Fruit fly (Drosophila melanogaster) whole organism, embryonic: ENCODE results near the gene CG12078.

Source experiments
- ATbp ChIP-seq: fragments of 200-800 bp; sonication (Bioruptor generic); optimal IDR thresholded peaks from 2 replicates; lab custom pipeline; 2017; ENCODE audit warnings: missing biosample characterization, mild to moderate bottlenecking, missing genetic modification characterization, missing genetic modification reagents
- Asciz ChIP-seq: fragments of 200-800 bp; sonication (Bioruptor generic); optimal IDR thresholded peaks from 2 replicates; lab custom pipeline; 2017; ENCODE audit warnings: missing biosample characterization, mild to moderate bottlenecking, missing genetic modification characterization, missing genetic modification reagents
- B-H2 ChIP-seq: fragments of 200-800 bp; sonication (Bioruptor generic); optimal IDR thresholded peaks from 2 replicates; lab custom pipeline; 2018; ENCODE audit warnings: missing biosample characterization, mild to moderate bottlenecking, missing genetic modification characterization
- Blimp-1 ChIP-seq: fragments of 200-800 bp; sonication (Bioruptor generic); optimal IDR thresholded peaks from 3 replicates; lab custom pipeline; 2018; ENCODE audit warnings: missing biosample characterization, missing genetic modification characterization, mild to moderate bottlenecking, moderate library complexity, missing genetic modification reagents
- CG10431 ChIP-seq: fragments of 200-800 bp; sonication (Bioruptor generic); optimal IDR thresholded peaks from 3 replicates; lab custom pipeline; 2018; ENCODE audit warnings: missing biosample characterization, mild to moderate bottlenecking, missing genetic modification characterization
- CG12391 ChIP-seq: fragments of 200-800 bp; sonication (Bioruptor generic); optimal IDR thresholded peaks from 3 replicates; lab custom pipeline; 2018; ENCODE audit warnings: missing biosample characterization, mild to moderate bottlenecking, missing genetic modification characterization, moderate library complexity
- CG13287 ChIP-seq: fragments of 200-800 bp; sonication (Bioruptor generic); IDR thresholded peaks from 2 replicates; pipeline ENCODE4 v1.3.6; 2022; ENCODE audit warnings: missing biosample characterization, missing genetic modification characterization; ENCODE audit not compliant: partially characterized antibody
- CG15269 ChIP-seq: fragments of 200-800 bp; sonication (Bioruptor generic); optimal IDR thresholded peaks from 2 replicates; lab custom pipeline; 2018; ENCODE audit warnings: missing biosample characterization, mild to moderate bottlenecking, missing genetic modification characterization, moderate library complexity
- CG1603 ChIP-seq: fragments of 200-800 bp; sonication (Bioruptor generic); optimal IDR thresholded peaks from 2 replicates; lab custom pipeline; 2019; ENCODE audit warnings: missing biosample characterization, mild to moderate bottlenecking, missing genetic modification characterization, moderate library complexity
- CG17328 ChIP-seq: fragments of 200-800 bp; sonication (Bioruptor generic); IDR thresholded peaks from 2 replicates; pipeline ENCODE4 v1.3.6; 2022; ENCODE audit warnings: missing biosample characterization, missing genetic modification characterization
- CG17385 ChIP-seq: fragments of 200-800 bp; sonication (Bioruptor generic); optimal IDR thresholded peaks from 3 replicates; lab custom pipeline; 2018; ENCODE audit warnings: missing biosample characterization, mild to moderate bottlenecking, missing genetic modification characterization
- CG18476 ChIP-seq: fragments of 200-800 bp; sonication (Bioruptor generic); optimal IDR thresholded peaks from 2 replicates; lab custom pipeline; 2016; ENCODE audit warnings: missing biosample characterization, mild to moderate bottlenecking, missing genetic modification characterization
- CG2129 ChIP-seq: fragments of 200-800 bp; sonication (Bioruptor generic); IDR thresholded peaks from 2 replicates; pipeline ENCODE4 v1.3.6; 2022; ENCODE audit warnings: missing biosample characterization, missing genetic modification characterization; ENCODE audit not compliant: partially characterized antibody
- CG2678 ChIP-seq: fragments of 200-800 bp; sonication (Bioruptor generic); optimal IDR thresholded peaks from 3 replicates; lab custom pipeline; 2019; ENCODE audit warnings: missing biosample characterization, mild to moderate bottlenecking, missing genetic modification characterization, moderate library complexity
- CG31388 ChIP-seq: fragments of 200-800 bp; sonication (Bioruptor generic); optimal IDR thresholded peaks from 2 replicates; lab custom pipeline; 2016; ENCODE audit warnings: missing biosample characterization, missing genetic modification characterization
- CG3995 ChIP-seq: fragments of 200-800 bp; sonication (Bioruptor generic); optimal IDR thresholded peaks from 3 replicates; lab custom pipeline; 2016; ENCODE audit warnings: missing biosample characterization, missing genetic modification characterization
- CG4730 ChIP-seq: fragments of 200-800 bp; sonication (Bioruptor generic); IDR thresholded peaks from 2 replicates; pipeline ENCODE4 v1.3.6; 2022; ENCODE audit warnings: missing biosample characterization, missing genetic modification characterization
- CG6654 ChIP-seq: fragments of 200-800 bp; sonication (Bioruptor generic); optimal IDR thresholded peaks from 2 replicates; lab custom pipeline; 2017; ENCODE audit warnings: missing biosample characterization, mild to moderate bottlenecking, missing genetic modification characterization
- CG6813 ChIP-seq: fragments of 200-800 bp; sonication (Bioruptor generic); optimal IDR thresholded peaks from 2 replicates; lab custom pipeline; 2017; ENCODE audit warnings: missing biosample characterization, missing genetic modification characterization, mild to moderate bottlenecking, moderate library complexity, missing genetic modification reagents
- CG7745 ChIP-seq: fragments of 200-800 bp; sonication (Bioruptor generic); optimal IDR thresholded peaks from 2 replicates; lab custom pipeline; 2018; ENCODE audit warnings: missing biosample characterization, mild to moderate bottlenecking, missing genetic modification characterization, moderate library complexity
- CG8290 ChIP-seq, 3 experiments: fragments of 200-800 bp; sonication (Bioruptor generic); optimal IDR thresholded peaks; 2 replicates each; lab custom pipeline; 2016 to 2019; ENCODE audit warnings: missing biosample characterization in 3 of 3, missing genetic modification characterization in 3 of 3, mild to moderate bottlenecking in 2 of 3, moderate library complexity in 1 of 3
- CG9876 ChIP-seq: fragments of 200-800 bp; sonication (Bioruptor generic); optimal IDR thresholded peaks from 2 replicates; lab custom pipeline; 2016; ENCODE audit warnings: missing biosample characterization, missing genetic modification characterization
- GATAe ChIP-seq: fragments of 200-800 bp; sonication (Bioruptor generic); conservative IDR thresholded peaks from 2 replicates; pipeline ENCODE4 v1.3.6; 2022; ENCODE audit warnings: missing biosample characterization, missing genetic modification characterization
- HLH54F ChIP-seq: fragments of 200-800 bp; sonication (Bioruptor generic); optimal IDR thresholded peaks from 3 replicates; lab custom pipeline; 2016; ENCODE audit warnings: missing biosample characterization, missing genetic modification characterization
- HmgZ ChIP-seq: fragments of 200-800 bp; sonication (Bioruptor generic); optimal IDR thresholded peaks from 2 replicates; lab custom pipeline; 2018; ENCODE audit warnings: missing biosample characterization, mild to moderate bottlenecking, missing genetic modification characterization
- Hr39 ChIP-seq: fragments of >200 bp; optimal IDR thresholded peaks from 2 replicates; lab custom pipeline; 2017
- Lhr ChIP-seq: fragments of 200-800 bp; sonication (Bioruptor generic); optimal IDR thresholded peaks from 3 replicates; lab custom pipeline; 2017; ENCODE audit warnings: mild to moderate bottlenecking, missing biosample characterization, missing genetic modification reagents, missing genetic modification characterization
- Med ChIP-seq: fragments of 200-800 bp; sonication (Bioruptor generic); peaks from one replicate; lab custom pipeline; 2016; ENCODE audit warnings: missing biosample characterization, missing genetic modification characterization, mild to moderate bottlenecking, inconsistent platforms, moderate library complexity
- Meics ChIP-seq: fragments of 200-800 bp; sonication (Bioruptor generic); optimal IDR thresholded peaks from 2 replicates; lab custom pipeline; 2017; ENCODE audit warnings: missing biosample characterization, mild to moderate bottlenecking, missing genetic modification characterization
- NC2α ChIP-seq: fragments of 200-800 bp; sonication (Bioruptor generic); optimal IDR thresholded peaks from 2 replicates; lab custom pipeline; 2016; ENCODE audit warnings: missing biosample characterization, missing genetic modification characterization
- Oli ChIP-seq: fragments of 200-800 bp; sonication (Bioruptor generic); optimal IDR thresholded peaks from 2 replicates; lab custom pipeline; 2018; ENCODE audit warnings: missing biosample characterization, mild to moderate bottlenecking, missing genetic modification characterization, moderate library complexity
- PHDP ChIP-seq: fragments of 200-800 bp; sonication (Bioruptor generic); optimal IDR thresholded peaks from 3 replicates; lab custom pipeline; 2018; ENCODE audit warnings: missing biosample characterization, mild to moderate bottlenecking, missing genetic modification characterization, moderate library complexity
- Pdp1 ChIP-seq, 2 experiments: fragments of 200-800 bp; sonication (Bioruptor generic); optimal IDR thresholded peaks; 3 replicates each; lab custom pipeline; 2016; ENCODE audit warnings: missing biosample characterization in 2 of 2, missing genetic modification characterization in 2 of 2, mild to moderate bottlenecking in 1 of 2, moderate library complexity in 1 of 2
- Xrp1 ChIP-seq: fragments of 200-800 bp; sonication (Bioruptor generic); IDR thresholded peaks from 2 replicates; pipeline ENCODE4 v1.3.6; 2022; ENCODE audit warnings: missing biosample characterization, missing genetic modification characterization
- az2 ChIP-seq: fragments of 200-800 bp; sonication (Bioruptor generic); optimal IDR thresholded peaks from 3 replicates; lab custom pipeline; 2016; ENCODE audit warnings: missing biosample characterization, missing genetic modification characterization
- bigmax ChIP-seq: fragments of 200-800 bp; sonication (Bioruptor generic); optimal IDR thresholded peaks from 2 replicates; lab custom pipeline; 2018; ENCODE audit warnings: missing biosample characterization, mild to moderate bottlenecking, missing genetic modification characterization
- gem ChIP-seq: fragments of 200-800 bp; sonication (Bioruptor generic); optimal IDR thresholded peaks from 2 replicates; lab custom pipeline; 2019; ENCODE audit warnings: missing biosample characterization, mild to moderate bottlenecking, missing genetic modification characterization, moderate library complexity
- hkb ChIP-seq, 2 experiments: fragments of 200-800 bp in 1 of 2; fragments of >200 bp in 1 of 2; sonication (Bioruptor generic) in 1 of 2; IDR thresholded peaks in 1 of 2; optimal IDR thresholded peaks in 1 of 2; 2 replicates each; pipeline versions ENCODE4 v1.3.6 to Lab custom; 2017 to 2022; ENCODE audit warnings: missing biosample characterization in 1 of 2, missing genetic modification characterization in 1 of 2
- jing ChIP-seq: fragments of 200-800 bp; sonication (Bioruptor generic); optimal IDR thresholded peaks from 2 replicates; lab custom pipeline; 2018; ENCODE audit warnings: missing biosample characterization, mild to moderate bottlenecking, missing genetic modification characterization
- mirr ChIP-seq: fragments of 200-800 bp; sonication (Bioruptor generic); optimal IDR thresholded peaks from 3 replicates; lab custom pipeline; 2018; ENCODE audit warnings: missing biosample characterization, mild to moderate bottlenecking, missing genetic modification characterization
- odd ChIP-seq: fragments of 200-800 bp; sonication (Bioruptor generic); optimal IDR thresholded peaks from 2 replicates; lab custom pipeline; 2017; ENCODE audit warnings: missing biosample characterization, mild to moderate bottlenecking, missing genetic modification characterization
- row ChIP-seq: fragments of 200-800 bp; sonication (Bioruptor generic); IDR thresholded peaks from 3 replicates; pipeline ENCODE4 v1.3.6; 2022; ENCODE audit warnings: missing biosample characterization, missing genetic modification characterization
- salm ChIP-seq: fragments of 200-800 bp; sonication (Bioruptor generic); optimal IDR thresholded peaks from 2 replicates; lab custom pipeline; 2018; ENCODE audit warnings: missing biosample characterization, mild to moderate bottlenecking, missing genetic modification characterization
- sr ChIP-seq: fragments of 200-800 bp; sonication (Bioruptor generic); IDR thresholded peaks from 3 replicates; pipeline ENCODE4 v1.3.6; 2022; ENCODE audit warnings: missing biosample characterization, missing genetic modification characterization
- tll ChIP-seq, 2 experiments: fragments of 200-800 bp in 1 of 2; fragments of >200 bp in 1 of 2; sonication (Bioruptor generic) in 1 of 2; optimal IDR thresholded peaks; 2 replicates each; lab custom pipeline; 2017 to 2019; ENCODE audit warnings: missing biosample characterization in 2 of 2, missing genetic modification characterization in 2 of 2, mild to moderate bottlenecking in 1 of 2, moderate library complexity in 1 of 2
- trem ChIP-seq: fragments of 200-800 bp; optimal IDR thresholded peaks from 3 replicates; lab custom pipeline; 2019; ENCODE audit warnings: missing biosample characterization, mild to moderate bottlenecking, missing genetic modification characterization, moderate library complexity
- tx ChIP-seq: fragments of 200-800 bp; sonication (Bioruptor generic); optimal IDR thresholded peaks from 2 replicates; lab custom pipeline; 2016; ENCODE audit warnings: missing biosample characterization, missing genetic modification characterization

Gene CG12078

dm6 chr3L:3239785-3240596 lies 4.1 kb downstream of the CG12078 start (continued):
- TF ChIP-seq CG18476 (GFP tag; lab: Kevin White, UChicago) (no peak), Lhr (GFP tag; lab: Kevin White, UChicago) (no peak), NC2α (GFP tag; lab: Kevin White, UChicago) (no peak), Asciz (peak; percentile 34), HLH54F (GFP tag; lab: Kevin White, UChicago) (no peak), CG9876 (GFP tag; lab: Kevin White, UChicago) (no peak), CG4730 (GFP tag; lab: Robert Waterston, UW) (no peak), CG12391 (peak; percentile 2), gem (tag; lab: Kevin White, UChicago) (peak; percentile 13), Oli (tag; lab: Kevin White, UChicago) (no peak), CG1603 (tag; lab: Kevin White, UChicago) (peak; percentile 39), HmgZ (tag; lab: Kevin White, UChicago) (peak; percentile 23), row (GFP tag; lab: Robert Waterston, UW) (peak; percentile 29; the same call in 1 of the 3 replicates), hkb (optimal IDR thresholded peaks at IDR 0.05; lab: Kevin White, UChicago) (peak; percentile 13), hkb (GFP tag; IDR thresholded peaks at IDR 0.05; lab: Robert Waterston, UW) (no peak), CG2678 (tag; lab: Kevin White, UChicago) (peak; percentile 10), mirr (GFP tag; lab: Kevin White, UChicago) (peak; percentile 89), sr (GFP tag; lab: Robert Waterston, UW) (no peak), GATAe (peak; percentile 42; the same call in 1 of the 2 replicates), CG13287 (GFP tag; lab: Robert Waterston, UW) (no peak), CG17385 (peak; percentile 13), CG15269 (tag; lab: Kevin White, UChicago) (peak; percentile 22), tx (GFP tag; lab: Kevin White, UChicago) (no peak), CG6813 (peak; percentile 12), CG8290 (GFP tag; optimal IDR thresholded peaks at IDR 0.05; lab: Kevin White, UChicago) (no peak), CG8290 (tag; optimal IDR thresholded peaks at IDR 0.05; lab: Kevin White, UChicago) (peak in 1 of 2 experiments; percentile 51), Med (GFP tag; lab: Kevin White, UChicago) (peak; percentile 47), CG6654 (no peak), odd (GFP tag; lab: Kevin White, UChicago) (peak; percentile 35), trem (tag; lab: Kevin White, UChicago) (no peak), jing (GFP tag; lab: Kevin White, UChicago) (no peak), Pdp1 (GFP tag; optimal IDR thresholded peaks at IDR 0.05; lab: Kevin White, UChicago) (peak in 1 of 2 experiments; percentile 18), CG10431 (GFP tag; lab: Kevin White, UChicago) (peak; percentile 40), PHDP (peak; percentile 34), salm (peak; percentile 54), B-H2 (GFP tag; lab: Kevin White, UChicago) (no peak), Blimp-1 (no peak), CG17328 (GFP tag; lab: Robert Waterston, UW) (peak; percentile 17; the same call in 1 of the 2 replicates), ATbp (peak; percentile 50), Xrp1 (GFP tag; lab: Robert Waterston, UW) (no peak), CG7745 (tag; lab: Kevin White, UChicago) (peak; percentile 50), CG31388 (no peak), tll (GFP tag; optimal IDR thresholded peaks at IDR 0.05; lab: Kevin White, UChicago) (no peak), Hr39 (no peak), bigmax (GFP tag; lab: Kevin White, UChicago) (no peak), CG3995 (GFP tag; lab: Kevin White, UChicago) (no peak), az2 (GFP tag; lab: Kevin White, UChicago) (peak; percentile 6), Meics (GFP tag; lab: Kevin White, UChicago) (no peak), CG2129 (GFP tag; lab: Robert Waterston, UW) (no peak)
